Fruit fly (Drosophila melanogaster) whole organism, adult: ENCODE measurements around the gene abo.

Experiments used
- CG12768 ChIP-seq: fragments of 200-800 bp; sonication (Bioruptor generic); optimal IDR thresholded peaks from 2 replicates; lab custom pipeline; 2017; ENCODE audit warnings: missing biosample characterization, missing genetic modification characterization, mild to moderate bottlenecking, moderate library complexity, missing genetic modification reagents
- toe ChIP-seq: fragments of 200-800 bp; sonication (Bioruptor generic); optimal IDR thresholded peaks from 2 replicates; lab custom pipeline; 2016; ENCODE audit warnings: missing biosample characterization, missing genetic modification characterization

dm6 chr2L:11003925-11004673 is 29.0 kb upstream of the abo start, which contains the start of gene RpL9:
- peak; percentile 73 for TF ChIP-seq CG12768 (GFP tag; lab: Kevin White, UChicago)
- TF ChIP-seq toe, result peak; percentile 53
